Worm (Caenorhabditis elegans) whole organism, L3 larva: ENCODE data around the gene catp-6.

Experiments used
- R02D3.7 ChIP-seq: fragments of 150-350 bp; optimal IDR thresholded peaks from 2 replicates; lab custom pipeline; 2014; ENCODE audit warnings: missing biosample characterization, missing genetic modification characterization
- ama-1 ChIP-seq: fragments of 150-350 bp; optimal IDR thresholded peaks from 2 replicates; lab custom pipeline; 2018
- ceh-16 ChIP-seq: sonication (generic microtip); optimal IDR thresholded peaks from 2 replicates; lab custom pipeline; 2017; ENCODE audit warnings: missing biosample characterization, missing genetic modification characterization
- ceh-28 ChIP-seq: fragments of 150-350 bp; optimal IDR thresholded peaks from 2 replicates; lab custom pipeline; 2014; ENCODE audit warnings: missing biosample characterization, missing genetic modification reagents, missing genetic modification characterization
- ceh-82 ChIP-seq: fragments of 150-350 bp; optimal IDR thresholded peaks from 2 replicates; lab custom pipeline; 2014; ENCODE audit warnings: missing biosample characterization, missing genetic modification characterization
- ceh-9 ChIP-seq: sonication (generic microtip); optimal IDR thresholded peaks from 2 replicates; lab custom pipeline; 2018; ENCODE audit warnings: missing biosample characterization, missing genetic modification characterization
- daf-12 ChIP-seq: fragments of 150-350 bp; optimal IDR thresholded peaks from 2 replicates; lab custom pipeline; 2014; ENCODE audit warnings: missing biosample characterization, missing genetic modification reagents, missing genetic modification characterization
- egl-5 ChIP-seq: fragments of 150-350 bp; optimal IDR thresholded peaks from 2 replicates; lab custom pipeline; 2017; ENCODE audit warnings: missing biosample characterization, missing genetic modification reagents, missing genetic modification characterization, inconsistent platforms
- elt-1 ChIP-seq: fragments of 150-350 bp; optimal IDR thresholded peaks from 2 replicates; lab custom pipeline; 2014; ENCODE audit warnings: missing biosample characterization, missing genetic modification characterization
- elt-2 ChIP-seq: sonication (generic microtip); optimal IDR thresholded peaks from 2 replicates; lab custom pipeline; 2016; ENCODE audit warnings: missing genetic modification reagents, mild to moderate bottlenecking, missing genetic modification characterization, missing compliant biosample characterization
- eor-1 ChIP-seq, 2 experiments: fragments of 150-350 bp; optimal IDR thresholded peaks; 2 replicates each; lab custom pipeline; 2014 to 2018; ENCODE audit warnings: missing biosample characterization in 2 of 2, missing genetic modification characterization in 2 of 2
- fkh-2 ChIP-seq: fragments of 150-350 bp; optimal IDR thresholded peaks from 2 replicates; lab custom pipeline; 2014; ENCODE audit warnings: missing biosample characterization, missing genetic modification reagents, missing genetic modification characterization
- fos-1 ChIP-seq: fragments of 150-350 bp; optimal IDR thresholded peaks from 2 replicates; lab custom pipeline; 2014; ENCODE audit warnings: missing biosample characterization, missing genetic modification characterization
- hmg-11 ChIP-seq: sonication (generic microtip); optimal IDR thresholded peaks from 2 replicates; lab custom pipeline; 2016; ENCODE audit warnings: missing genetic modification characterization, missing compliant biosample characterization
- jun-1 ChIP-seq: fragments of 150-350 bp; optimal IDR thresholded peaks from 2 replicates; lab custom pipeline; 2014; ENCODE audit warnings: missing biosample characterization, missing genetic modification reagents, missing genetic modification characterization
- lin-15B ChIP-seq: fragments of 150-350 bp; optimal IDR thresholded peaks from 2 replicates; lab custom pipeline; 2014; ENCODE audit warnings: missing biosample characterization, missing genetic modification characterization
- lin-39 ChIP-seq: fragments of 150-350 bp; optimal IDR thresholded peaks from 2 replicates; lab custom pipeline; 2018; ENCODE audit warnings: missing biosample characterization, missing genetic modification reagents, missing genetic modification characterization
- mdl-1 ChIP-seq: fragments of 150-350 bp; optimal IDR thresholded peaks from 2 replicates; lab custom pipeline; 2014; ENCODE audit warnings: missing biosample characterization, missing genetic modification characterization
- nfya-1 ChIP-seq: sonication (generic microtip); optimal IDR thresholded peaks from 2 replicates; lab custom pipeline; 2017; ENCODE audit warnings: missing genetic modification characterization, mild to moderate bottlenecking, missing compliant biosample characterization, antibody characterized with exemption, moderate library complexity; ENCODE audit not compliant: insufficient read depth
- nhr-11 ChIP-seq: fragments of 150-350 bp; optimal IDR thresholded peaks from 2 replicates; lab custom pipeline; 2014; ENCODE audit warnings: missing biosample characterization, missing genetic modification characterization
- nhr-12 ChIP-seq: fragments of 150-350 bp; optimal IDR thresholded peaks from 2 replicates; lab custom pipeline; 2014; ENCODE audit warnings: missing biosample characterization, missing genetic modification characterization
- nhr-23 ChIP-seq: fragments of 150-350 bp; optimal IDR thresholded peaks from 2 replicates; lab custom pipeline; 2014; ENCODE audit warnings: missing biosample characterization, missing genetic modification reagents, missing genetic modification characterization
- nhr-237 ChIP-seq: fragments of 150-350 bp; optimal IDR thresholded peaks from 2 replicates; lab custom pipeline; 2014; ENCODE audit warnings: missing biosample characterization, missing genetic modification characterization
- nhr-25 ChIP-seq: sonication (generic microtip); optimal IDR thresholded peaks from 2 replicates; lab custom pipeline; 2017; ENCODE audit warnings: missing biosample characterization, missing genetic modification characterization
- nhr-28 ChIP-seq: fragments of 150-350 bp; optimal IDR thresholded peaks from 2 replicates; lab custom pipeline; 2014; ENCODE audit warnings: missing biosample characterization, missing genetic modification characterization
- nhr-67 ChIP-seq: fragments of 150-350 bp; optimal IDR thresholded peaks from 2 replicates; lab custom pipeline; 2014; ENCODE audit warnings: missing biosample characterization, missing genetic modification characterization
- nhr-76 ChIP-seq: fragments of 150-350 bp; sonication (generic microtip); optimal IDR thresholded peaks from 5 replicates; lab custom pipeline; 2014; ENCODE audit warnings: missing biosample characterization, missing genetic modification characterization
- nhr-77 ChIP-seq: fragments of 150-350 bp; optimal IDR thresholded peaks from 2 replicates; lab custom pipeline; 2014; ENCODE audit warnings: missing biosample characterization, missing genetic modification characterization
- pha-4 ChIP-seq: fragments of 150-350 bp; optimal IDR thresholded peaks from 2 replicates; lab custom pipeline; 2014; ENCODE audit warnings: missing biosample characterization, missing genetic modification reagents, missing genetic modification characterization
- pqm-1 ChIP-seq: fragments of 150-350 bp; optimal IDR thresholded peaks from 2 replicates; lab custom pipeline; 2017; ENCODE audit warnings: missing biosample characterization, missing genetic modification characterization, inconsistent platforms
- skn-1 ChIP-seq: fragments of 150-350 bp; optimal IDR thresholded peaks from 2 replicates; lab custom pipeline; 2014; ENCODE audit warnings: missing biosample characterization, missing genetic modification characterization
- tbx-2 ChIP-seq: sonication (generic microtip); optimal IDR thresholded peaks from 2 replicates; lab custom pipeline; 2016; ENCODE audit warnings: mild to moderate bottlenecking, missing genetic modification characterization, missing compliant biosample characterization
- unc-39 ChIP-seq: sonication (generic microtip); optimal IDR thresholded peaks from 4 replicates; lab custom pipeline; 2017; ENCODE audit warnings: missing biosample characterization, missing genetic modification characterization
- unc-62 ChIP-seq: fragments of 150-350 bp; sonication (generic microtip); optimal IDR thresholded peaks from 4 replicates; lab custom pipeline; 2014; ENCODE audit warnings: missing biosample characterization, missing genetic modification reagents, missing genetic modification characterization
- zag-1 ChIP-seq: fragments of 150-350 bp; optimal IDR thresholded peaks from 2 replicates; lab custom pipeline; 2014; ENCODE audit warnings: missing biosample characterization, missing genetic modification characterization
- ztf-11 ChIP-seq: fragments of 150-350 bp; optimal IDR thresholded peaks from 2 replicates; lab custom pipeline; 2014; ENCODE audit warnings: missing biosample characterization, missing genetic modification characterization
- ztf-4 ChIP-seq: fragments of 150-350 bp; optimal IDR thresholded peaks from 2 replicates; lab custom pipeline; 2014; ENCODE audit warnings: missing biosample characterization, missing genetic modification characterization

The catp-6 gene

ce11 chrIV:9790708-9791107 is 33.7 kb downstream of the catp-6 start:
- TF ChIP-seq nhr-25 (tag; lab: Kevin White, UChicago) (peak; percentile 36), zag-1 (no peak), jun-1 (tag; lab: Kevin White, UChicago) (no peak), ceh-16 (tag; lab: Kevin White, UChicago) (no peak), egl-5 (tag; lab: Kevin White, UChicago) (no peak), lin-39 (tag; lab: Kevin White, UChicago) (peak; percentile 60), elt-2 (no peak), unc-62 (GFP tag; lab: Kevin White, UChicago) (peak; percentile 68), nhr-11 (tag; lab: Kevin White, UChicago) (no peak), unc-39 (tag; lab: Kevin White, UChicago) (no peak), elt-1 (tag; lab: Kevin White, UChicago) (no peak), nhr-237 (tag; lab: Kevin White, UChicago) (no peak)

ce11 chrIV:9789496-9789895 is 34.9 kb downstream of the catp-6 start, which contains the start of gene T13F2.4:
Gene T13F2.4, plus strand, starts transcription at chrIV:9789796.
- TF ChIP-seq elt-2, result no peak
- TF ChIP-seq ceh-9, result no peak
- no peak for TF ChIP-seq R02D3.7 (tag; lab: Kevin White, UChicago)
- TF ChIP-seq fos-1 (tag; lab: Kevin White, UChicago), result no peak
- no peak for TF ChIP-seq nfya-1
- no peak for TF ChIP-seq nhr-76
- TF ChIP-seq fkh-2 (tag; lab: Kevin White, UChicago), result no peak
- no peak for TF ChIP-seq tbx-2 (tag; lab: Kevin White, UChicago)
- TF ChIP-seq ztf-11 (tag; lab: Kevin White, UChicago), result no peak
- TF ChIP-seq nhr-67 (tag; lab: Kevin White, UChicago), result no peak
- no peak for TF ChIP-seq zag-1
- TF ChIP-seq nhr-11 (tag; lab: Kevin White, UChicago), result no peak
- no peak for TF ChIP-seq skn-1
- no peak for TF ChIP-seq ceh-28
- no peak for TF ChIP-seq unc-62 (GFP tag; lab: Kevin White, UChicago)
- no peak for TF ChIP-seq nhr-237 (tag; lab: Kevin White, UChicago)
- no peak for TF ChIP-seq hmg-11 (tag; lab: Kevin White, UChicago)
- no peak for TF ChIP-seq ama-1
- no peak for TF ChIP-seq lin-39 (tag; lab: Kevin White, UChicago)
- TF ChIP-seq ztf-4, result no peak

- TF ChIP-seq daf-12 (tag; lab: Kevin White, UChicago), result no peak
- TF ChIP-seq nhr-11 (tag; lab: Kevin White, UChicago), result no peak
- no peak for TF ChIP-seq hmg-11 (tag; lab: Kevin White, UChicago)
- TF ChIP-seq nhr-23 (tag; lab: Kevin White, UChicago), result no peak
- no peak for TF ChIP-seq ztf-11 (tag; lab: Kevin White, UChicago)
- TF ChIP-seq nhr-76, result no peak
- TF ChIP-seq pha-4 (tag; lab: Kevin White, UChicago), result no peak
- no peak for TF ChIP-seq tbx-2 (tag; lab: Kevin White, UChicago)
- TF ChIP-seq mdl-1, result no peak
- no peak for TF ChIP-seq nhr-28 (tag; lab: Kevin White, UChicago)
- no peak for TF ChIP-seq eor-1 (tag; optimal IDR thresholded peaks at IDR 0.05; lab: Kevin White, UChicago)
- TF ChIP-seq ztf-4, result no peak
- no peak for TF ChIP-seq nhr-77
- TF ChIP-seq fos-1 (tag; lab: Kevin White, UChicago), result no peak
- TF ChIP-seq pqm-1 (tag; lab: Kevin White, UChicago), result no peak
Observed at ce11 chrIV:9784689-9785088, 39.7 kb downstream of the catp-6 start, which contains the start of gene sre-4. Gene sre-4, minus strand, starts transcription at chrIV:9784789.

- TF ChIP-seq unc-62 (GFP tag; lab: Kevin White, UChicago), result no peak
- TF ChIP-seq nhr-237 (tag; lab: Kevin White, UChicago), result no peak
- no peak for TF ChIP-seq nhr-67 (tag; lab: Kevin White, UChicago)
- TF ChIP-seq zag-1, result no peak
- no peak for TF ChIP-seq daf-12 (tag; lab: Kevin White, UChicago)
- TF ChIP-seq unc-39 (tag; lab: Kevin White, UChicago), result no peak
- no peak for TF ChIP-seq ceh-82
- no peak for TF ChIP-seq fkh-2 (tag; lab: Kevin White, UChicago)
- no peak for TF ChIP-seq mdl-1
Observed at ce11 chrIV:9778016-9778415, 46.4 kb downstream of the catp-6 start, which contains the start of gene T13F2.6. Gene T13F2.6, plus strand, starts transcription at chrIV:9778321.

ce11 chrIV:9777535-9777934 is 46.8 kb downstream of the catp-6 start, which contains the start of gene sna-2:
Gene sna-2, minus strand, starts transcription at chrIV:9777634.
- peak; percentile 56 for TF ChIP-seq nfya-1
- TF ChIP-seq lin-15B (tag; lab: Kevin White, UChicago), result peak; percentile 34
- no peak for TF ChIP-seq nhr-12 (tag; lab: Kevin White, UChicago)
- TF ChIP-seq nhr-25 (tag; lab: Kevin White, UChicago), result peak; percentile 49
- TF ChIP-seq elt-2, result no peak
- peak; percentile 36 for TF ChIP-seq lin-39 (tag; lab: Kevin White, UChicago)
- peak; percentile 85 for TF ChIP-seq egl-5 (tag; lab: Kevin White, UChicago)
- no peak for TF ChIP-seq nhr-23 (tag; lab: Kevin White, UChicago)
- no peak for TF ChIP-seq fos-1 (tag; lab: Kevin White, UChicago)
